Worm (Caenorhabditis elegans): Measurements from ENCODE around the gene apc-17.

ce11 chrII:11112419-11112818, 4.5 kb downstream of the apc-17 start, which contains the start of gene mat-2:
- TF ChIP-seq ztf-11 (tag; optimal IDR thresholded peaks at IDR 0.05) (no peak), unc-39 (tag; optimal IDR thresholded peaks at IDR 0.05) (no peak), arid-1 (GFP tag; conservative IDR thresholded peaks at IDR 0.05) (no peak), unc-62 (GFP tag; optimal IDR thresholded peaks at IDR 0.05 in 1 of 2) (no peak), unc-62 (tag; optimal IDR thresholded peaks at IDR 0.05) (no peak), T20F7.1 (GFP tag; optimal IDR thresholded peaks at IDR 0.05) (no peak), attf-4 (tag; optimal IDR thresholded peaks at IDR 0.05) (no peak), ceh-62 (tag; optimal IDR thresholded peaks at IDR 0.05) (no peak)

All from whole organism, L4 larva.